Fruit fly (Drosophila melanogaster) whole organism, prepupa: ENCODE data around the gene puc.

Experiments
- CG10669 ChIP-seq: fragments of 200-800 bp; sonication (Bioruptor generic); optimal IDR thresholded peaks from 3 replicates; lab custom pipeline; 2018; ENCODE audit warnings: missing biosample characterization, mild to moderate bottlenecking, missing genetic modification characterization, moderate library complexity
- CG11294 ChIP-seq: fragments of 200-800 bp; sonication (Bioruptor generic); IDR thresholded peaks from 2 replicates; pipeline ENCODE4 v1.3.6; 2022; ENCODE audit warnings: missing biosample characterization, missing genetic modification characterization
- CG11902 ChIP-seq: fragments of 200-800 bp; sonication (Bioruptor generic); optimal IDR thresholded peaks from 3 replicates; lab custom pipeline; 2016; ENCODE audit warnings: missing biosample characterization, missing genetic modification characterization
- CG31627 ChIP-seq: fragments of 200-800 bp; sonication (Bioruptor generic); optimal IDR thresholded peaks from 3 replicates; lab custom pipeline; 2016; ENCODE audit warnings: missing biosample characterization, missing genetic modification characterization
- CG3919 ChIP-seq: fragments of 200-800 bp; sonication (Bioruptor generic); optimal IDR thresholded peaks from 3 replicates; lab custom pipeline; 2016; ENCODE audit warnings: missing biosample characterization, missing genetic modification characterization
- CG4318 ChIP-seq: fragments of 200-800 bp; sonication (Bioruptor generic); optimal IDR thresholded peaks from 3 replicates; lab custom pipeline; 2017; ENCODE audit warnings: missing biosample characterization, mild to moderate bottlenecking, missing genetic modification characterization
- CG6163 ChIP-seq: fragments of 200-800 bp; sonication (Bioruptor generic); IDR thresholded peaks from 3 replicates; pipeline ENCODE4 v1.3.6; 2022; ENCODE audit warnings: missing biosample characterization, missing genetic modification characterization
- CG6792 ChIP-seq: fragments of 200-800 bp; sonication (Bioruptor generic); optimal IDR thresholded peaks from 3 replicates; lab custom pipeline; 2016; ENCODE audit warnings: missing biosample characterization, missing genetic modification characterization
- CG6808 ChIP-seq: fragments of 200-800 bp; sonication (Bioruptor generic); optimal IDR thresholded peaks from 3 replicates; lab custom pipeline; 2017; ENCODE audit warnings: missing biosample characterization, missing genetic modification characterization, mild to moderate bottlenecking, moderate library complexity, missing genetic modification reagents
- CG7368 ChIP-seq: fragments of 200-800 bp; sonication (Bioruptor generic); optimal IDR thresholded peaks from 3 replicates; lab custom pipeline; 2016; ENCODE audit warnings: missing biosample characterization, missing genetic modification characterization
- Eip75B ChIP-seq: fragments of 200-800 bp; sonication (Bioruptor generic); optimal IDR thresholded peaks from 3 replicates; lab custom pipeline; 2016; ENCODE audit warnings: missing biosample characterization, missing genetic modification characterization
- Eip78C ChIP-seq: fragments of 200-800 bp; sonication (Bioruptor generic); peaks from one replicate; lab custom pipeline; 2016; ENCODE audit warnings: missing biosample characterization, missing genetic modification characterization
- Ets96B ChIP-seq: fragments of 200-800 bp; optimal IDR thresholded peaks from 2 replicates; lab custom pipeline; 2019; ENCODE audit warnings: missing biosample characterization, mild to moderate bottlenecking, missing genetic modification characterization, moderate library complexity
- Hr39 ChIP-seq: fragments of 200-800 bp; sonication (Bioruptor generic); optimal IDR thresholded peaks from 2 replicates; lab custom pipeline; 2016; ENCODE audit warnings: missing biosample characterization, missing genetic modification characterization
- Hr4 ChIP-seq: fragments of 200-800 bp; sonication (Bioruptor generic); optimal IDR thresholded peaks from 3 replicates; lab custom pipeline; 2016; ENCODE audit warnings: missing biosample characterization, missing genetic modification characterization
- OdsH ChIP-seq: fragments of 200-800 bp; sonication (Bioruptor generic); optimal IDR thresholded peaks from 3 replicates; lab custom pipeline; 2016; ENCODE audit warnings: missing biosample characterization, missing genetic modification characterization
- Smox ChIP-seq: fragments of 200-800 bp; sonication (Bioruptor generic); optimal IDR thresholded peaks from 3 replicates; lab custom pipeline; 2016; ENCODE audit warnings: missing biosample characterization, missing genetic modification characterization
- Sox14 ChIP-seq: fragments of 200-800 bp; sonication (Bioruptor generic); optimal IDR thresholded peaks from 3 replicates; lab custom pipeline; 2016; ENCODE audit warnings: missing biosample characterization, missing genetic modification characterization
- Sox15 ChIP-seq: fragments of 200-800 bp; sonication (Bioruptor generic); optimal IDR thresholded peaks from 3 replicates; lab custom pipeline; 2016; ENCODE audit warnings: missing biosample characterization, missing genetic modification characterization
- achi ChIP-seq: fragments of 200-800 bp; sonication (Bioruptor generic); optimal IDR thresholded peaks from 3 replicates; lab custom pipeline; 2016; ENCODE audit warnings: missing biosample characterization, missing genetic modification characterization
- acj6 ChIP-seq: fragments of 200-800 bp; sonication (Bioruptor generic); optimal IDR thresholded peaks from 3 replicates; lab custom pipeline; 2016; ENCODE audit warnings: missing biosample characterization, missing genetic modification characterization
- cyc ChIP-seq: fragments of 200-800 bp; sonication (Bioruptor generic); optimal IDR thresholded peaks from 3 replicates; lab custom pipeline; 2016; ENCODE audit warnings: missing biosample characterization, missing genetic modification characterization
- eg ChIP-seq: fragments of 200-800 bp; sonication (Bioruptor generic); IDR thresholded peaks from 3 replicates; pipeline ENCODE4 v1.3.6; 2022; ENCODE audit warnings: missing biosample characterization, missing genetic modification characterization
- fd85E ChIP-seq: fragments of 200-800 bp; sonication (Bioruptor generic); optimal IDR thresholded peaks from 3 replicates; lab custom pipeline; 2016; ENCODE audit warnings: missing biosample characterization, missing genetic modification characterization
- fkh ChIP-seq: fragments of 200-800 bp; sonication (Bioruptor generic); optimal IDR thresholded peaks from 3 replicates; lab custom pipeline; 2017; ENCODE audit warnings: missing biosample characterization, mild to moderate bottlenecking, missing genetic modification characterization, moderate library complexity
- net ChIP-seq: fragments of 200-800 bp; sonication (Bioruptor generic); optimal IDR thresholded peaks from 3 replicates; lab custom pipeline; 2016; ENCODE audit warnings: missing biosample characterization, missing genetic modification characterization
- ss ChIP-seq, 2 experiments: fragments of 200-800 bp; sonication (Bioruptor generic); optimal IDR thresholded peaks; 2 replicates in 1 of 2; 3 replicates in 1 of 2; lab custom pipeline; 2017 to 2018; ENCODE audit warnings: mild to moderate bottlenecking in 2 of 2, missing biosample characterization in 2 of 2, missing genetic modification characterization in 2 of 2, moderate library complexity in 1 of 2
- svp ChIP-seq: fragments of 200-800 bp; sonication (Bioruptor generic); peaks from one replicate; lab custom pipeline; 2016; ENCODE audit warnings: missing biosample characterization, missing genetic modification characterization
- vri ChIP-seq: fragments of 200-800 bp; sonication (Bioruptor generic); optimal IDR thresholded peaks from 3 replicates; lab custom pipeline; 2016; ENCODE audit warnings: missing biosample characterization, mild to moderate bottlenecking, missing genetic modification characterization

The puc gene

DNA sequence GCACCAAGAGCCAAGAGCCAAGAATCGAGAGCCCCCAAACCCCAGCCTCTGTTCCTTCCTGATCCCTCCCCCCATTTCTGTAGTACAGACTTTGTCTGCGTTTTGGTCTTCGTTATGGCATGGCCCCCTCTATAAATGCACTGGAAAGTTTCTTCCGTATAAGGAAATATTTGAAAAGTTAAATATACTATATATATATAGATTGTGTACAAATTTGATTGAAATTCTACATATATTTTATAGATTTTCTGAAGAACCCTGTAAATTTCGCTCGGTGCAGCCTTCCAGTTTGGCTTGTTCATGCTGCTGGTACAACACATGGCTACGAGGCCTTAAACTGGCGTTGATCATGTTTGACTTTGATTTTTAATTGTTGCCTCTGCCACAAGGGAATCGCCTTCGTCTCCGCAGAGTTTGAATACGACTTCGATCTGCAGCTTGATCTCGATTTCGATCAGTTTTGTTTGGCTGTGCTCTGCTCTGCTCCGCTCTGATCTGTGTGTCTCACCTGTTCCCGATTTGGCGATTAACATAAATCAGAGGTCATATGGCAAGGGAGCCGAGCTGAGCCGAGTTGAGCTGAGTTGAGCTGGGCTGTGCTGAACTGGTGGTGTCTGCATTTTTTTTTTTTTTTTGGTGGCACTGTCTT lies 49.0 kb downstream of the puc start (continued):
- TF ChIP-seq Eip75B (peak; percentile 34), Ets96B (peak; percentile 80), acj6 (GFP tag; lab: Kevin White, UChicago) (peak; percentile 62), Hr4 (no peak), CG6808 (GFP tag; lab: Kevin White, UChicago) (peak; percentile 47), eg (GFP tag; lab: Robert Waterston, UW) (peak; percentile 51; the same call in 1 of the 3 replicates), net (peak; percentile 41), fkh (GFP tag; lab: Kevin White, UChicago) (no peak), CG6163 (peak; percentile 85), CG31627 (GFP tag; lab: Kevin White, UChicago) (peak; percentile 28), CG4318 (GFP tag; lab: Kevin White, UChicago) (no peak), fd85E (GFP tag; lab: Kevin White, UChicago) (no peak), CG7368 (peak; percentile 42), Eip78C (GFP tag; lab: Kevin White, UChicago) (peak; percentile 88), vri (peak; percentile 58), CG6792 (GFP tag; lab: Kevin White, UChicago) (peak; percentile 65), CG3919 (GFP tag; lab: Kevin White, UChicago) (peak; percentile 75)

DNA sequence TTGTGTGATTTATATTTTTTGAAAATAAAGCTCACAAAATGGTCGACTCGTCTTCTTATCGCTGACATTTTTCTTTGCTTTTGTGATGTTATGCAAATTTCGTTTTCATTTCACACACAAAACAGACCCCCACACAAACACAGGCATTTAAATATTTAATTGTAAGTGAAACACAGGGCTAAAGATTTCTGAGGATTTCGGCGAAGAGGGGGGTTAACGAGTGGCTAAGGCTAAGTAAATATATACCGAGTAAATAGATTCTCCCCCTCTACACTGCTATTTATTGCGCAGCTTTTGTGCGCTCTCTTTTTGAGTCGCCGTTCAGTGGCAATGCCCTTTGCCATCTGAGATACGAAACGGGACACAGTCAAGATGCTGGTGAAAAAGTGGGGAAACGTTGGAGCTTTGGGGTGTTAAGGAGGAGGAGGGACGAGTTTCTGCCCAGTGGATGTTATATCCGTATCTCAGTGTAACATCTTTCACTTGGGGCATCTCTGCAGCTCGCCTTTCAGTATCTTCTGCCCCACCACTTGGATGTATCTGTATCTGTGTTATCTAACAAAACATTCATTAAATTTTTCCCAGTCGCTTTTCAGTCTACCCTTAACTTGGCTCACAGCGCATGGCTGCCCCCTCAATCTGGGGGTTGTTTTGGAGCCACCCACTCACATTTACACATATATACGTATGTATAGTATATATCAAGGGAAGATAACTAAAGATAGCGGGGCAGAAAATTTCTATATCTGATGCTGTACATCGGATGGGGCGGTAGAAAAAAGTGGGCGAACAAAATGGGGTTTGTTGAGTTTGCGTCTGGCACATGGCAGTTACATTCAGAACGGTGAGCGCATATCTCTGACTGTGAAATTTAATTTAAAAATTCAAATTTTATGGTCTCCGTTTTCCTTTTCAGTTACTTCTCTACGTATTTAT lies 50.9 kb downstream of the puc start:
- TF ChIP-seq vri (no peak), Eip78C (GFP tag; lab: Kevin White, UChicago) (no peak), eg (GFP tag; lab: Robert Waterston, UW) (no peak), fkh (GFP tag; lab: Kevin White, UChicago) (peak; percentile 54), CG10669 (no peak), Sox15 (GFP tag; lab: Kevin White, UChicago) (no peak)

DNA sequence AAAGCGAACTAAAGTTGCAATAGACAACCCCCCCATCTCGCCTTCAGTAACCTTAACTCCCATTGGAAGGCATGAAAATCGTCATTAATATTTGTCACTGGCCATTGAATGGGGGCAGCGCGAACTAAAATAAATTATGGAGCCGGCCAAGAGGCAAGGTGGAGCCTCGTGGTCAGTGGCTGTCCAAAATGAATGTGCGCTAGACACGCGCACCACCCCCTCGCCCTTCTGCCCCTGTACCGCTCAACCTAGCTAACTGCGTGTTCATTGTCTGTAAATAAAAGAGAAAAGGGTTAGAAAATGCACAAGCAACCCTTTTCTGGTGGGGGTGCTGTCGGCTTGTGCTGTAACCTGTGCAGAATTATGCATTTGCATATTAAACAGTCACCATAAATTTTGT lies 52.1 kb downstream of the puc start:
- no peak for TF ChIP-seq cyc (GFP tag; lab: Kevin White, UChicago)
- TF ChIP-seq Eip78C (GFP tag; lab: Kevin White, UChicago): peak; percentile 32
- TF ChIP-seq ss (GFP tag; optimal IDR thresholded peaks at IDR 0.05; lab: Kevin White, UChicago): peak in 1 of 2 experiments; percentile 52

DNA sequence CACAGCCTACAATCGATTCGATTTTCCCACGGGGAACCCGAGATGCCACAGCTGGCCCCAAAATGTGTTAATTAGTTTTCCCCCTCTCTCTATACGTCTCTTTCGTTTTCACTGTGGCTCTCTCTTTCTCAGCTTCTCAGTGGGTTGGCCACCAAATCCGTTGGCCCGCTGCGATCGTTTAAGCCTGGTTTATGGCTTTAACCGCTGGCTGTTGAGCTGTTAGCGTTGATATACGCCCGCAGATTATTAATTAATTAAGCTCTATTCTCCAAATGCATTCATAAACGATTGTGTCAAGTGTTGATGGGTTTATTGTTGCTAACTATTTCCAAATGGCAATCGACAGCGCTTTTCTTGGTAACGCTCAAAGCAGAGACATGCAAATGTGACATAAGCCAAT lies 53.2 kb downstream of the puc start:
- TF ChIP-seq CG11902 (GFP tag; lab: Kevin White, UChicago): no peak
- TF ChIP-seq vri: no peak
- no peak for TF ChIP-seq fd85E (GFP tag; lab: Kevin White, UChicago)
- TF ChIP-seq svp (GFP tag; lab: Kevin White, UChicago): no peak
- TF ChIP-seq Hr39 (GFP tag; lab: Kevin White, UChicago): no peak
- no peak for TF ChIP-seq Smox (GFP tag; lab: Kevin White, UChicago)
- TF ChIP-seq CG7368: no peak
- TF ChIP-seq achi (GFP tag; lab: Kevin White, UChicago): no peak
- no peak for TF ChIP-seq Hr4
- TF ChIP-seq OdsH (GFP tag; lab: Kevin White, UChicago): no peak
- TF ChIP-seq CG11294 (GFP tag; lab: Robert Waterston, UW): no peak
- TF ChIP-seq ss (GFP tag; optimal IDR thresholded peaks at IDR 0.05; lab: Kevin White, UChicago): no peak
- TF ChIP-seq CG6808 (GFP tag; lab: Kevin White, UChicago): no peak
- TF ChIP-seq Sox14 (GFP tag; lab: Kevin White, UChicago): no peak
- TF ChIP-seq, all 60 proteins: peak for 0
